Worm (Caenorhabditis elegans) whole organism, young adult: ENCODE measurements around the gene str-9.
"Not testable (repeated sequence)": the region's sequence is repeated elsewhere in the genome, so short reads cannot be mapped to it uniquely, and the experiment has no call there.

ENCODE experiments used
- F49E8.2 ChIP-seq: sonication (generic microtip); optimal IDR thresholded peaks from 3 replicates; lab custom pipeline; 2017; ENCODE audit warnings: missing genetic modification characterization, mild to moderate bottlenecking, missing compliant biosample characterization, antibody characterized with exemption, moderate library complexity; ENCODE audit not compliant: insufficient read depth
- K11D2.4 ChIP-seq: fragments of 200-800 bp; sonication (Bioruptor generic); IDR thresholded peaks from 2 replicates; pipeline ENCODE4 v1.3.6; 2022; ENCODE audit warnings: missing genetic modification reagents, missing genetic modification characterization, missing compliant biosample characterization
- Y53F4B.3 ChIP-seq: fragments of 200-800 bp; sonication (Bioruptor generic); IDR thresholded peaks from 2 replicates; pipeline ENCODE4 v1.3.6; 2022; ENCODE audit warnings: missing genetic modification reagents, missing genetic modification characterization, missing compliant biosample characterization
- Y56A3A.18 ChIP-seq: fragments of 200-800 bp; sonication (Bioruptor generic); IDR thresholded peaks from 2 replicates; pipeline ENCODE4 v1.3.6; 2022; ENCODE audit warnings: missing genetic modification reagents, missing genetic modification characterization, missing compliant biosample characterization
- Y95B8A.8 ChIP-seq: fragments of 200-800 bp; sonication (Bioruptor generic); IDR thresholded peaks from 2 replicates; pipeline ENCODE4 v1.3.6; 2022; ENCODE audit warnings: missing genetic modification reagents, missing genetic modification characterization, missing compliant biosample characterization
- akir-1 ChIP-seq: fragments of 200-800 bp; sonication (Bioruptor generic); optimal IDR thresholded peaks from 2 replicates; lab custom pipeline; 2018; ENCODE audit warnings: mild to moderate bottlenecking, missing genetic modification characterization, moderate library complexity, missing compliant biosample characterization
- bed-1 ChIP-seq: fragments of 200-800 bp; sonication (Bioruptor generic); IDR thresholded peaks from 2 replicates; pipeline ENCODE4 v1.3.6; 2022; ENCODE audit warnings: missing genetic modification reagents, missing genetic modification characterization, missing compliant biosample characterization
- bed-2 ChIP-seq: fragments of 200-800 bp; sonication (Bioruptor generic); IDR thresholded peaks from 2 replicates; pipeline ENCODE4 v1.3.6; 2022; ENCODE audit warnings: missing genetic modification reagents, missing genetic modification characterization, missing compliant biosample characterization
- ccch-3 ChIP-seq: fragments of 200-800 bp; sonication (Bioruptor generic); optimal IDR thresholded peaks from 2 replicates; lab custom pipeline; 2018; ENCODE audit warnings: mild to moderate bottlenecking, missing genetic modification characterization, missing compliant biosample characterization
- ceh-58 ChIP-seq: fragments of 200-800 bp; sonication (Bioruptor generic); IDR thresholded peaks from 2 replicates; pipeline ENCODE4 v1.3.6; 2022; ENCODE audit warnings: missing genetic modification characterization, missing compliant biosample characterization
- ceh-79 ChIP-seq: sonication (generic microtip); optimal IDR thresholded peaks from 2 replicates; lab custom pipeline; 2017; ENCODE audit warnings: mild to moderate bottlenecking, missing genetic modification characterization, missing compliant biosample characterization
- dox-1 ChIP-seq: fragments of 200-800 bp; sonication (Bioruptor generic); IDR thresholded peaks from 2 replicates; pipeline ENCODE4 v1.3.6; 2022; ENCODE audit warnings: missing genetic modification reagents, missing genetic modification characterization, missing compliant biosample characterization
- efl-1 ChIP-seq: fragments of 150-350 bp; optimal IDR thresholded peaks from 2 replicates; lab custom pipeline; 2014; ENCODE audit warnings: missing biosample characterization, missing genetic modification reagents, missing genetic modification characterization
- egl-44 ChIP-seq: fragments of 200-800 bp; sonication (Bioruptor generic); IDR thresholded peaks from 2 replicates; pipeline ENCODE4 v1.3.6; 2022; ENCODE audit warnings: missing genetic modification reagents, missing genetic modification characterization, missing compliant biosample characterization
- egrh-3 ChIP-seq: fragments of 200-800 bp; sonication (Bioruptor generic); IDR thresholded peaks from 2 replicates; pipeline ENCODE4 v1.3.6; 2022; ENCODE audit warnings: missing genetic modification reagents, missing genetic modification characterization, missing compliant biosample characterization
- hlh-26 ChIP-seq: fragments of 200-800 bp; sonication (Bioruptor generic); conservative IDR thresholded peaks from 2 replicates; pipeline ENCODE4 v1.3.6; 2022; ENCODE audit warnings: missing genetic modification reagents, missing genetic modification characterization, missing compliant biosample characterization
- hmg-20 ChIP-seq: fragments of 200-800 bp; sonication (Bioruptor generic); IDR thresholded peaks from 2 replicates; pipeline ENCODE4 v1.3.6; 2022; ENCODE audit warnings: missing genetic modification reagents, missing genetic modification characterization, missing compliant biosample characterization
- lag-1 ChIP-seq: fragments of 200-800 bp; sonication (Bioruptor generic); IDR thresholded peaks from 2 replicates; pipeline ENCODE4 v1.3.6; 2022; ENCODE audit warnings: missing genetic modification reagents, missing genetic modification characterization, missing compliant biosample characterization
- lin-26 ChIP-seq: fragments of 200-800 bp; sonication (Bioruptor generic); IDR thresholded peaks from 2 replicates; pipeline ENCODE4 v1.3.6; 2022; ENCODE audit warnings: missing genetic modification reagents, missing genetic modification characterization, missing compliant biosample characterization
- lsy-27 ChIP-seq: sonication (generic microtip); optimal IDR thresholded peaks from 2 replicates; lab custom pipeline; 2017; ENCODE audit warnings: missing genetic modification characterization, mild to moderate bottlenecking, missing compliant biosample characterization, antibody characterized with exemption, missing genotype, borderline replicate concordance; ENCODE audit not compliant: insufficient read depth
- mcd-1 ChIP-seq: fragments of 200-800 bp; sonication (Bioruptor generic); IDR thresholded peaks from 2 replicates; pipeline ENCODE4 v1.3.6; 2022; ENCODE audit warnings: missing genetic modification reagents, missing genetic modification characterization, missing compliant biosample characterization
- nfya-1 ChIP-seq: sonication (generic microtip); optimal IDR thresholded peaks from 2 replicates; lab custom pipeline; 2017; ENCODE audit warnings: antibody characterized with exemption, missing compliant biosample characterization, missing genetic modification characterization, borderline replicate concordance; ENCODE audit not compliant: insufficient read depth
- nfya-2 ChIP-seq: fragments of 200-800 bp; sonication (Bioruptor generic); IDR thresholded peaks from 2 replicates; pipeline ENCODE4 v1.3.6; 2022; ENCODE audit warnings: missing genetic modification reagents, missing genetic modification characterization, missing compliant biosample characterization
- nfyb-1 ChIP-seq: fragments of 200-800 bp; sonication (Bioruptor generic); IDR thresholded peaks from 2 replicates; pipeline ENCODE4 v1.3.6; 2022; ENCODE audit warnings: missing genetic modification reagents, missing genetic modification characterization, missing compliant biosample characterization
- nhr-179 ChIP-seq: sonication (generic microtip); optimal IDR thresholded peaks from 2 replicates; lab custom pipeline; 2016; ENCODE audit warnings: mild to moderate bottlenecking, missing genetic modification characterization, missing compliant biosample characterization
- nhr-90 ChIP-seq: sonication (generic microtip); optimal IDR thresholded peaks from 2 replicates; lab custom pipeline; 2016; ENCODE audit warnings: missing genotype, mild to moderate bottlenecking, missing genetic modification characterization, missing compliant biosample characterization
- rcor-1 ChIP-seq: fragments of 200-800 bp; sonication (Bioruptor generic); IDR thresholded peaks from 2 replicates; pipeline ENCODE4 v1.3.6; 2022; ENCODE audit warnings: missing genetic modification reagents, missing genetic modification characterization, missing compliant biosample characterization
- snpc-1.1 ChIP-seq: sonication (generic microtip); optimal IDR thresholded peaks from 2 replicates; lab custom pipeline; 2017; ENCODE audit warnings: missing genetic modification characterization, mild to moderate bottlenecking, missing compliant biosample characterization, antibody characterized with exemption, moderate library complexity, missing genotype, missing genetic modification reagents; ENCODE audit not compliant: insufficient read depth
- snpc-3.4 ChIP-seq: sonication (generic microtip); optimal IDR thresholded peaks from 2 replicates; lab custom pipeline; 2017; ENCODE audit warnings: missing genetic modification characterization, mild to moderate bottlenecking, missing compliant biosample characterization, antibody characterized with exemption, moderate library complexity, missing genotype, missing genetic modification reagents
- snpc-4 ChIP-seq, 5 experiments: fragments of 150-350 bp in 1 of 5; sonication (generic microtip) in 4 of 5; optimal IDR thresholded peaks; 2 replicates each; lab custom pipeline; 2014 to 2018; ENCODE audit warnings: missing genetic modification characterization in 5 of 5, missing biosample characterization in 3 of 5, antibody characterized with exemption in 2 of 5, mild to moderate bottlenecking in 2 of 5, missing compliant biosample characterization in 2 of 5, missing genotype in 2 of 5, moderate library complexity in 2 of 5, missing genetic modification reagents in 1 of 5
- somi-1 ChIP-seq: fragments of 200-800 bp; sonication (Bioruptor generic); optimal IDR thresholded peaks from 2 replicates; lab custom pipeline; 2018; ENCODE audit warnings: mild to moderate bottlenecking, missing genetic modification characterization, missing compliant biosample characterization
- tbp1 ChIP-seq: fragments of 200-800 bp; sonication (Bioruptor generic); optimal IDR thresholded peaks from 2 replicates; lab custom pipeline; 2018; ENCODE audit warnings: mild to moderate bottlenecking, missing genetic modification characterization, missing compliant biosample characterization
- unc-62 ChIP-seq: fragments of 150-350 bp; optimal IDR thresholded peaks from 2 replicates; lab custom pipeline; 2014; ENCODE audit warnings: missing biosample characterization, missing genetic modification reagents, missing genetic modification characterization
- ztf-22 ChIP-seq: fragments of 200-800 bp; sonication (Bioruptor generic); optimal IDR thresholded peaks from 2 replicates; lab custom pipeline; 2018; ENCODE audit warnings: mild to moderate bottlenecking, missing genetic modification characterization, moderate library complexity, missing compliant biosample characterization
- ztf-3 ChIP-seq: fragments of 200-800 bp; sonication (Bioruptor generic); optimal IDR thresholded peaks from 2 replicates; lab custom pipeline; 2018; ENCODE audit warnings: mild to moderate bottlenecking, missing genetic modification characterization, missing compliant biosample characterization
- ztf-6 ChIP-seq: fragments of 200-800 bp; sonication (Bioruptor generic); IDR thresholded peaks from 2 replicates; pipeline ENCODE4 v1.3.6; 2022; ENCODE audit warnings: missing genetic modification reagents, missing genetic modification characterization, missing compliant biosample characterization

str-9 gene

DNA sequence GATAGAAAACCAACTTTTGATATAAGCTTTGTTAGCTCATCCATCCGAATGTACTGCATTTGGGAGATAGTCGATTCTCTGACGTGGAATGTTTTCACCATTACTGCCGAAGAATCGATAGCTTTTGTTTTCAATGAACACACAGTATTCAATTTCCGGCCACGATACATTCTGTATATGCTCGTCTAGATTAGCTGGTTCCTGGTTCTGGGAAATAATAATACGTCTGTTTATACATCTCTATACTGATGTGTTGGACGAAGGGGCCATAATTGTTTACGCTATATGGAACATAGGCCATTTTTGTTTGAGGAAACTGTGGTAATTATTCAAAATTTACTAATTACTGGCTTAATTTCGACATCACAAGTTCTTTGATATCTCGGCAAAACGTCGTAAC is 8.4 kb upstream of the str-9 start, which contains the start of gene str-6:
Gene str-6 (minus strand): TSS at position 101 of the 400 bp plus-strand sequence.
- TF ChIP-seq lag-1 = no peak

DNA sequence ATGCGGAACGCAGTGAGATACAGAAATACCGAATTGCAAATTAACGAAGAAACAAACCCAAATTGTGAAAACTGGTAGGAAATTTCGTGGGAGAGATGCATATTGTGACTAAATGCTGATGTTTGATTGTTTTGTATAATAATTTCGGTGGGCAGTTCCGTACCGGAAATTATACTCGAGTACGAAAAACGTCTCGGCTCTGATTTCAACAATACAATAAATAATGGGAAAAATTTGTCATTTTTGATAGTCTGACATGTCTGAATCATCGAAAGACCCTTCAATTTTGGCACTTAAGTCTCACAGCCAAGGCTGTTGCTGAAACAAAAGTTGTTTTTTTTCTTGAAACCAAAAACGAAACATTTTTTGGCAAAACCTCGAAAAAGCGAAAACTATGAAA is 6.5 kb upstream of the str-9 start, which contains the start of gene str-43:
Gene str-43 (minus strand): TSS at position 101 of the 400 bp plus-strand sequence.
- TF ChIP-seq nfya-1 (tag; lab: Kevin White, UChicago) = no peak
- no peak for TF ChIP-seq nfya-2
- no peak for TF ChIP-seq bed-1 (GFP tag; lab: Robert Waterston, UW)
- no peak for TF ChIP-seq hlh-26 (GFP tag; lab: Robert Waterston, UW)

- TF ChIP-seq snpc-3.4 (tag; lab: Kevin White, UChicago); bed-2 (GFP tag; lab: Robert Waterston, UW); egrh-3 (GFP tag; lab: Robert Waterston, UW): not testable (repeated sequence)
These were observed 5.6 kb upstream of the str-9 start, which contains the start of gene str-5 for ce11 chrV:15752941-15753340. Gene str-5, plus strand, starts transcription at chrV:15753241.

DNA sequence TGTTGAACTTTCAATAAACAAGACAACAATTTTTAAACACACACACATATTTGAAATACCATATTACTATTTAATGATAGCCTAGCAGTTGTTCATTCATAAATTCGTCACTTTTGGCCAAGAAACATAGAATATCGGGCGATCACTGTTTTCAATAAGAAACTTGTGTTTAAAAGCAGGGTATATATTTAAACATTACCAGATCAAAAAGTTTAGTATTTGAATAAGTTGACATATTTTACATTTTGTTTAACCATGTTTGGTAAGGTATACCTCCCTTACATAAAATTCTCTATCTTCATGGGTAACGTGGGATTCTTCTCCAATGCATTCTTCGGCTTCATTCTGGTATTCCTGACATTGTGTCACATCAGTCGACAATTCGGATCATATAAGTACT is 3.8 kb upstream of the str-9 start, which contains the start of gene str-8:
Gene str-8 (plus strand): TSS at position 301 of the 400 bp plus-strand sequence.
- TF ChIP-seq Y53F4B.3, bed-1, Y56A3A.18 (GFP tag; lab: Robert Waterston, UW): not testable (repeated sequence)

DNA sequence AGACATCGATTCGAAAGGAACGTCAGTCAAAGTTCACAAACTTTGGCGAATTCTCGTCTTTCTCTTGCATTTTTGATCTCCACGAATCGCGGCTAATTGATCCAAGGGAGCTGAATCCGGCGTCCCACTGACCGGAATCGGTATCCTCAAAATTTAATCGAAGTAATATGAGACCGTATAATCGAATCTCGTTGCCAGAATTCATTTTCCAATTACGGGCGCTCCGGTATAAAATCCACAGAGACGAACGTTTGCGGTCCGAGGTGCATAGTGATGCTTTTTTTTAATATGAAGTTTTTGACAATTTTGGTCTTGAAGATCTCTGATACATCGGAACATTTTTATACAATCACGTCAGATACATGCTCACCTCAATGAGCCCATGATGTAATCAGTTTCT is 904 bp upstream of the str-9 start:
- TF ChIP-seq akir-1 (GFP tag; lab: Kevin White, UChicago) = no peak
- TF ChIP-seq ceh-58 (GFP tag; lab: Robert Waterston, UW) = no peak
- no peak for TF ChIP-seq Y95B8A.8 (GFP tag; lab: Robert Waterston, UW)
- no peak for TF ChIP-seq egl-44 (GFP tag; lab: Robert Waterston, UW)
- no peak for TF ChIP-seq somi-1 (GFP tag; lab: Kevin White, UChicago)
- TF ChIP-seq, all 124 proteins: peak for 0

DNA sequence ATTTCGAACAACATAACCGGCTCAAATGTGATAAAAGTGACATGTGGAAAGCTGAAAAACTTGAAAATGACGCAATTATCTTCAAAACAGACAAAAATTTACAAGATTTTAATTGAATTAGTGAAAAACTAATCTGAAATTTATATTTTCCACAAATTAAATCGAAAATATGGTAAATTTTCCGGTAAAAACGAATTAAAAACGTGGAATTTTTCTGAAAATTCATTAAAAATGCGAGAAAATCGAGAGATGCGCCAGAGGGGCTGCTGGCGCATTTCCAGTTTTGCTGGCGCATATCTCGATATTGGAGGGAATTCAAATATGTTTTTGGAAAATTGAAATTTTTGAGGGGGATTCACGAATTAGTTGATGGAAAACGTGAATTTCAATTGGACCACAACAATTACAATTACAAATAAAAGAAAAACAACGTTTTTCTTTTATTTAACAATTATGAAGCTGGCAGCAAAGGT is 7.6 kb downstream of the str-9 start, which contains the start of the genes haf-3 and F57A10.2:
Gene haf-3 (minus strand): TSS at position 51 of the 473 bp plus-strand sequence.
Gene F57A10.2 (plus strand): TSS at position 454 of the 473 bp plus-strand sequence.
- TF ChIP-seq Y53F4B.3 (GFP tag; lab: Robert Waterston, UW) (no peak), snpc-1.1 (tag; lab: Kevin White, UChicago) (peak; percentile 46), rcor-1 (GFP tag; lab: Robert Waterston, UW) (peak; percentile 90), F49E8.2 (peak; percentile 35), nfya-2 (no peak), hmg-20 (peak; percentile 75; the same call in 1 of the 2 replicates), mcd-1 (GFP tag; lab: Robert Waterston, UW) (peak; percentile 92), efl-1 (GFP tag; lab: Kevin White, UChicago) (peak; percentile 90), lin-26 (GFP tag; lab: Robert Waterston, UW) (no peak), ccch-3 (GFP tag; lab: Kevin White, UChicago) (no peak), nhr-90 (tag; lab: Kevin White, UChicago) (no peak), ceh-79 (tag; lab: Kevin White, UChicago) (no peak), ztf-6 (GFP tag; lab: Robert Waterston, UW) (no peak), ztf-3 (GFP tag; lab: Kevin White, UChicago) (no peak), unc-62 (GFP tag; lab: Kevin White, UChicago) (no peak), egrh-3 (GFP tag; lab: Robert Waterston, UW) (no peak), nfyb-1 (GFP tag; lab: Robert Waterston, UW) (peak; percentile 92), K11D2.4 (GFP tag; lab: Robert Waterston, UW) (peak; percentile 81), dox-1 (peak; percentile 93), ztf-22 (no peak), snpc-4 (GFP tag; optimal IDR thresholded peaks at IDR 0.05; lab: Kevin White, UChicago) (peak; percentile 36), snpc-4 (tag; optimal IDR thresholded peaks at IDR 0.05; lab: Kevin White, UChicago) (peak; percentile 70 to 86 (median 81)), hlh-26 (GFP tag; lab: Robert Waterston, UW) (no peak), nhr-179 (tag; lab: Kevin White, UChicago) (no peak), egl-44 (GFP tag; lab: Robert Waterston, UW) (no peak), tbp1 (GFP tag; lab: Kevin White, UChicago) (peak; percentile 72), lsy-27 (tag; lab: Kevin White, UChicago) (no peak)
